Worm (Caenorhabditis elegans) whole organism, early embryonic: ENCODE measurements around the gene ZK829.7.

Experiments
- F13C5.2 ChIP-seq: sonication (generic microtip); optimal IDR thresholded peaks from 2 replicates; lab custom pipeline; 2017; ENCODE audit warnings: mild to moderate bottlenecking, missing genetic modification characterization, inconsistent platforms, missing compliant biosample characterization
- aly-1 ChIP-seq: sonication (generic microtip); optimal IDR thresholded peaks from 2 replicates; lab custom pipeline; 2016; ENCODE audit warnings: missing genetic modification characterization, missing compliant biosample characterization
- ama-1 ChIP-seq: fragments of 150-350 bp; optimal IDR thresholded peaks from 2 replicates; lab custom pipeline; 2014
- ets-7 ChIP-seq: sonication (generic microtip); optimal IDR thresholded peaks from 2 replicates; lab custom pipeline; 2016; ENCODE audit warnings: missing genotype, missing genetic modification characterization, missing compliant biosample characterization
- flt-1 ChIP-seq: fragments of 200-800 bp; sonication (Bioruptor generic); IDR thresholded peaks from 2 replicates; pipeline ENCODE4 v1.3.6; 2022; ENCODE audit warnings: missing genetic modification characterization, missing compliant biosample characterization
- hmg-4 ChIP-seq: fragments of 200-800 bp; sonication (Bioruptor generic); optimal IDR thresholded peaks from 2 replicates; lab custom pipeline; 2018; ENCODE audit warnings: mild to moderate bottlenecking, missing genetic modification characterization, missing compliant biosample characterization
- hnd-1 ChIP-seq: sonication (generic microtip); optimal IDR thresholded peaks from 2 replicates; lab custom pipeline; 2016; ENCODE audit warnings: missing genetic modification characterization, missing compliant biosample characterization
- pes-1 ChIP-seq: fragments of 200-800 bp; sonication (Bioruptor generic); IDR thresholded peaks from 2 replicates; pipeline ENCODE4 v1.3.6; 2022; ENCODE audit warnings: missing genetic modification reagents, missing genetic modification characterization, missing compliant biosample characterization
- scrt-1 ChIP-seq: fragments of 200-800 bp; sonication (Bioruptor generic); IDR thresholded peaks from 2 replicates; pipeline ENCODE4 v1.3.6; 2022; ENCODE audit warnings: missing genetic modification characterization, missing compliant biosample characterization
- tbx-11 ChIP-seq: fragments of 200-800 bp; sonication (Bioruptor generic); IDR thresholded peaks from 2 replicates; pipeline ENCODE4 v1.3.6; 2022; ENCODE audit warnings: missing genetic modification characterization, missing compliant biosample characterization
- tbx-37 ChIP-seq: fragments of 200-800 bp; sonication (Bioruptor generic); conservative IDR thresholded peaks from 2 replicates; pipeline ENCODE4 v1.3.6; 2022; ENCODE audit warnings: missing genetic modification reagents, missing genetic modification characterization, missing compliant biosample characterization
- tra-4 ChIP-seq: sonication (generic microtip); optimal IDR thresholded peaks from 2 replicates; lab custom pipeline; 2017; ENCODE audit warnings: missing genetic modification characterization, missing compliant biosample characterization

DNA sequence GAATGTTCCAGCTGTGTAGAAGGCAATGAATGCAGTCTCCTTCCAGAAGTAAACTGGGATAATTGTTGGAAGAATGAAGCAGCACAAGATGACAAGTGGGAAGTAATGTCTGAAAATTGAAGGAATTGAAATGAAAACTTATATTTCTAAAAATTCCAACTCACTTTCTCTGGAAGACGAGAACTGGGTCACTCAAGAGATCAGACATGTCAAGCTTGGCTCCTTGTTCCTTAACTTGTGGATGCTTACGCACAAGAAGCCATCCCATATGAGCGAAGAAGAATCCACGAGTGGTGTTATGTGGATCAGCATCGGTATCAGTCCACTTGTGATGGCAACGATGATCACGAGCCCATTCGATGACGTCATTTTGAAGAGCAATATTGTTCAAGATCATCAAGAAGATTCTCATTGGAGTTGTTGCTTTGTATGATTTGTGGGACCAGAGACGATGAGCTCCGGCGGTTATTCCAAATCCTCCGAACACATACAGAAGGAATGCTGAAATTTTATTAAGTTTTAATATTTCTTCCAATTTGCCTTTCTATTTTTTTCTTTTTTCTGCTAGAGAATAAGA is 47.0 kb downstream of the ZK829.7 start:
- no peak for TF ChIP-seq ama-1
- no peak for TF ChIP-seq hmg-4
- TF ChIP-seq tbx-11 (GFP tag; lab: Robert Waterston, UW), result no peak
- TF ChIP-seq hnd-1, result no peak
- TF ChIP-seq pes-1 (GFP tag; lab: Robert Waterston, UW), result no peak
- no peak for TF ChIP-seq scrt-1 (GFP tag; lab: Robert Waterston, UW)
- no peak for TF ChIP-seq F13C5.2
- no peak for TF ChIP-seq ets-7 (tag; lab: Kevin White, UChicago)
- TF ChIP-seq tra-4 (tag; lab: Kevin White, UChicago), result no peak
- no peak for TF ChIP-seq aly-1
- no peak for TF ChIP-seq tbx-37 (GFP tag; lab: Robert Waterston, UW)
- no peak for TF ChIP-seq flt-1 (GFP tag; lab: Robert Waterston, UW)
